Fruit fly (Drosophila melanogaster) whole organism, prepupa: ENCODE measurements around the gene CG17930.

ENCODE experiments used
- Blimp-1 ChIP-seq: fragments of 200-800 bp; sonication (Bioruptor generic); optimal IDR thresholded peaks from 3 replicates; lab custom pipeline; 2017; ENCODE audit warnings: missing biosample characterization, missing genetic modification characterization, mild to moderate bottlenecking, moderate library complexity, missing genetic modification reagents
- CG10631 ChIP-seq: fragments of 200-800 bp; sonication (Bioruptor generic); optimal IDR thresholded peaks from 2 replicates; lab custom pipeline; 2016; ENCODE audit warnings: missing biosample characterization, missing genetic modification characterization
- CG11762 ChIP-seq: fragments of 200-800 bp; sonication (Bioruptor generic); optimal IDR thresholded peaks from 3 replicates; lab custom pipeline; 2016; ENCODE audit warnings: missing biosample characterization, missing genetic modification characterization; ENCODE audit not compliant: insufficient read depth
- CG11902 ChIP-seq: fragments of 200-800 bp; sonication (Bioruptor generic); optimal IDR thresholded peaks from 3 replicates; lab custom pipeline; 2016; ENCODE audit warnings: missing biosample characterization, missing genetic modification characterization
- CG15336 ChIP-seq: fragments of 200-800 bp; sonication (Bioruptor generic); IDR thresholded peaks from 2 replicates; pipeline ENCODE4 v1.3.6; 2022; ENCODE audit warnings: missing biosample characterization, missing genetic modification characterization
- CG3032 ChIP-seq: fragments of 200-800 bp; optimal IDR thresholded peaks from 2 replicates; lab custom pipeline; 2019; ENCODE audit warnings: missing biosample characterization, mild to moderate bottlenecking, missing genetic modification characterization, moderate library complexity
- CG31627 ChIP-seq: fragments of 200-800 bp; sonication (Bioruptor generic); optimal IDR thresholded peaks from 3 replicates; lab custom pipeline; 2016; ENCODE audit warnings: missing biosample characterization, missing genetic modification characterization
- CG32006 ChIP-seq: fragments of 200-800 bp; sonication (Bioruptor generic); optimal IDR thresholded peaks from 3 replicates; lab custom pipeline; 2017; ENCODE audit warnings: missing biosample characterization, mild to moderate bottlenecking, missing genetic modification characterization
- CG34406 ChIP-seq: fragments of 200-800 bp; sonication (Bioruptor generic); optimal IDR thresholded peaks from 3 replicates; lab custom pipeline; 2016; ENCODE audit warnings: missing biosample characterization, missing genetic modification characterization
- CG6792 ChIP-seq: fragments of 200-800 bp; sonication (Bioruptor generic); optimal IDR thresholded peaks from 3 replicates; lab custom pipeline; 2016; ENCODE audit warnings: missing biosample characterization, missing genetic modification characterization
- CG6808 ChIP-seq: fragments of 200-800 bp; sonication (Bioruptor generic); optimal IDR thresholded peaks from 3 replicates; lab custom pipeline; 2017; ENCODE audit warnings: missing biosample characterization, missing genetic modification characterization, mild to moderate bottlenecking, moderate library complexity, missing genetic modification reagents
- CG6854 ChIP-seq: fragments of 200-800 bp; sonication (Bioruptor generic); optimal IDR thresholded peaks from 2 replicates; lab custom pipeline; 2017; ENCODE audit warnings: missing biosample characterization, mild to moderate bottlenecking, missing genetic modification characterization
- CG8119 ChIP-seq: fragments of 200-800 bp; sonication (Bioruptor generic); IDR thresholded peaks from 3 replicates; pipeline ENCODE4 v1.3.6; 2022; ENCODE audit warnings: missing biosample characterization, missing genetic modification characterization
- CG8632 ChIP-seq: fragments of 200-800 bp; sonication (Bioruptor generic); optimal IDR thresholded peaks from 3 replicates; lab custom pipeline; 2016; ENCODE audit warnings: missing biosample characterization, missing genetic modification characterization
- CG9139 ChIP-seq: fragments of 200-800 bp; sonication (Bioruptor generic); optimal IDR thresholded peaks from 3 replicates; lab custom pipeline; 2017; ENCODE audit warnings: missing biosample characterization, mild to moderate bottlenecking, missing genetic modification characterization
- Eip78C ChIP-seq: fragments of 200-800 bp; sonication (Bioruptor generic); peaks from one replicate; lab custom pipeline; 2016; ENCODE audit warnings: missing biosample characterization, missing genetic modification characterization
- Eip93F ChIP-seq: fragments of 200-800 bp; sonication (Bioruptor generic); optimal IDR thresholded peaks from 2 replicates; lab custom pipeline; 2016; ENCODE audit warnings: missing biosample characterization, mild to moderate bottlenecking, missing genetic modification characterization
- Gug ChIP-seq: fragments of 200-800 bp; sonication (Bioruptor generic); IDR thresholded peaks from 2 replicates; pipeline ENCODE4 v1.3.6; 2022; ENCODE audit warnings: missing biosample characterization, missing genetic modification characterization
- Hr4 ChIP-seq: fragments of 200-800 bp; sonication (Bioruptor generic); optimal IDR thresholded peaks from 3 replicates; lab custom pipeline; 2016; ENCODE audit warnings: missing biosample characterization, missing genetic modification characterization
- Met ChIP-seq: fragments of 200-800 bp; sonication (Bioruptor generic); optimal IDR thresholded peaks from 3 replicates; lab custom pipeline; 2016; ENCODE audit warnings: missing biosample characterization, missing genetic modification characterization
- Sox102F ChIP-seq: fragments of 200-800 bp; sonication (Bioruptor generic); optimal IDR thresholded peaks from 2 replicates; lab custom pipeline; 2016; ENCODE audit warnings: missing biosample characterization, mild to moderate bottlenecking, missing genetic modification characterization
- Sox14 ChIP-seq: fragments of 200-800 bp; sonication (Bioruptor generic); optimal IDR thresholded peaks from 3 replicates; lab custom pipeline; 2016; ENCODE audit warnings: missing biosample characterization, missing genetic modification characterization
- Sox15 ChIP-seq: fragments of 200-800 bp; sonication (Bioruptor generic); optimal IDR thresholded peaks from 3 replicates; lab custom pipeline; 2016; ENCODE audit warnings: missing biosample characterization, missing genetic modification characterization
- dsx ChIP-seq: fragments of 200-800 bp; optimal IDR thresholded peaks from 3 replicates; lab custom pipeline; 2019; ENCODE audit warnings: missing biosample characterization, mild to moderate bottlenecking, missing genetic modification characterization, moderate library complexity; ENCODE audit not compliant: poor library complexity, severe bottlenecking
- eg ChIP-seq: fragments of 200-800 bp; sonication (Bioruptor generic); IDR thresholded peaks from 3 replicates; pipeline ENCODE4 v1.3.6; 2022; ENCODE audit warnings: missing biosample characterization, missing genetic modification characterization
- fd59A ChIP-seq: fragments of 200-800 bp; sonication (Bioruptor generic); optimal IDR thresholded peaks from 2 replicates; lab custom pipeline; 2017; ENCODE audit warnings: missing biosample characterization, mild to moderate bottlenecking, missing genetic modification characterization, missing genetic modification reagents
- fkh ChIP-seq: fragments of 200-800 bp; sonication (Bioruptor generic); optimal IDR thresholded peaks from 3 replicates; lab custom pipeline; 2017; ENCODE audit warnings: missing biosample characterization, mild to moderate bottlenecking, missing genetic modification characterization, moderate library complexity
- salr ChIP-seq, 2 experiments: fragments of 200-800 bp; sonication (Bioruptor generic); optimal IDR thresholded peaks; 3 replicates each; lab custom pipeline; 2016 to 2018; ENCODE audit warnings: missing biosample characterization in 2 of 2, missing genetic modification characterization in 2 of 2, mild to moderate bottlenecking in 1 of 2
- spab ChIP-seq: fragments of 200-800 bp; sonication (Bioruptor generic); optimal IDR thresholded peaks from 2 replicates; lab custom pipeline; 2017; ENCODE audit warnings: missing biosample characterization, mild to moderate bottlenecking, missing genetic modification characterization, missing genetic modification reagents
- ss ChIP-seq, 2 experiments: fragments of 200-800 bp; sonication (Bioruptor generic); optimal IDR thresholded peaks; 2 replicates in 1 of 2; 3 replicates in 1 of 2; lab custom pipeline; 2017 to 2018; ENCODE audit warnings: mild to moderate bottlenecking in 2 of 2, missing biosample characterization in 2 of 2, missing genetic modification characterization in 2 of 2, moderate library complexity in 1 of 2
- svp ChIP-seq: fragments of 200-800 bp; sonication (Bioruptor generic); peaks from one replicate; lab custom pipeline; 2016; ENCODE audit warnings: missing biosample characterization, missing genetic modification characterization
- vri ChIP-seq: fragments of 200-800 bp; sonication (Bioruptor generic); optimal IDR thresholded peaks from 3 replicates; lab custom pipeline; 2016; ENCODE audit warnings: missing biosample characterization, mild to moderate bottlenecking, missing genetic modification characterization

Gene CG17930

dm6 chr3R:16284481-16284880 is 43.2 kb upstream of the CG17930 start:
- TF ChIP-seq Hr4 (GFP tag; lab: Kevin White, UChicago), result peak; percentile 14
- TF ChIP-seq salr (GFP tag; optimal IDR thresholded peaks at IDR 0.05; lab: Kevin White, UChicago), result no peak
- peak; percentile 55 for TF ChIP-seq CG32006
- TF ChIP-seq CG34406 (GFP tag; lab: Kevin White, UChicago), result no peak
- no peak for TF ChIP-seq CG3032 (tag; lab: Kevin White, UChicago)
- TF ChIP-seq Sox102F (GFP tag; lab: Kevin White, UChicago), result no peak

dm6 chr3R:16284901-16285300 is 42.7 kb upstream of the CG17930 start:
- no peak for TF ChIP-seq Eip93F (GFP tag; lab: Kevin White, UChicago)
- TF ChIP-seq Eip78C (GFP tag; lab: Kevin White, UChicago), result peak; percentile 26
- TF ChIP-seq CG6792 (GFP tag; lab: Kevin White, UChicago), result no peak
- TF ChIP-seq CG32006, result no peak
- TF ChIP-seq Sox15 (GFP tag; lab: Kevin White, UChicago), result no peak
- no peak for TF ChIP-seq salr (GFP tag; optimal IDR thresholded peaks at IDR 0.05; lab: Kevin White, UChicago)
- no peak for TF ChIP-seq CG11902
- TF ChIP-seq eg (GFP tag; lab: Robert Waterston, UW), result 0 out of 3 replicates have a peak, but pooled peaks have one; percentile 10
- no peak for TF ChIP-seq fd59A (GFP tag; lab: Kevin White, UChicago)
- TF ChIP-seq fkh (GFP tag; lab: Kevin White, UChicago), result no peak
- TF ChIP-seq svp (GFP tag; lab: Kevin White, UChicago), result peak; percentile 99
- TF ChIP-seq vri, result peak; percentile 41
- no peak for TF ChIP-seq CG11762
- no peak for TF ChIP-seq Gug (GFP tag; lab: Robert Waterston, UW)
- TF ChIP-seq CG31627 (GFP tag; lab: Kevin White, UChicago), result no peak

- TF ChIP-seq Blimp-1 (GFP tag; lab: Kevin White, UChicago) (no peak), Sox14 (no peak), vri (peak; percentile 84), Eip78C (GFP tag; lab: Kevin White, UChicago) (peak; percentile 48), fkh (GFP tag; lab: Kevin White, UChicago) (peak; percentile 79), salr (GFP tag; optimal IDR thresholded peaks at IDR 0.05; lab: Kevin White, UChicago) (no peak), Hr4 (GFP tag; lab: Kevin White, UChicago) (peak; percentile 14)
Measured at dm6 chr3R:16285612-16286188, 41.9 kb upstream of the CG17930 start.

- peak; percentile 50 for TF ChIP-seq CG6808 (GFP tag; lab: Kevin White, UChicago)
- no peak for TF ChIP-seq Met (GFP tag; lab: Kevin White, UChicago)
- TF ChIP-seq dsx (GFP tag; lab: Kevin White, UChicago), result peak; percentile 38
- TF ChIP-seq CG10631, result no peak
- TF ChIP-seq Sox102F (GFP tag; lab: Kevin White, UChicago), result peak; percentile 20
- TF ChIP-seq CG6854 (GFP tag; lab: Kevin White, UChicago), result peak; percentile 11
- TF ChIP-seq CG9139, result peak; percentile 60
- peak; percentile 8 for TF ChIP-seq spab (GFP tag; lab: Kevin White, UChicago)
- TF ChIP-seq ss (GFP tag; optimal IDR thresholded peaks at IDR 0.05; lab: Kevin White, UChicago), result peak; percentile 7 to 26
- no peak for TF ChIP-seq fkh (GFP tag; lab: Kevin White, UChicago)
- 0 out of 2 replicates have a peak, but pooled peaks have one; percentile 8 for TF ChIP-seq CG15336 (GFP tag; lab: Robert Waterston, UW)
- 0 out of 3 replicates have a peak, but pooled peaks have one; percentile 26 for TF ChIP-seq CG8119 (GFP tag; lab: Robert Waterston, UW)
Measured at dm6 chr3R:16287171-16287570, 40.5 kb upstream of the CG17930 start.

- TF ChIP-seq CG8632 (no peak), Eip78C (GFP tag; lab: Kevin White, UChicago) (peak; percentile 14), CG8119 (GFP tag; lab: Robert Waterston, UW) (0 out of 3 replicates have a peak, but pooled peaks have one; percentile 18)
Measured at dm6 chr3R:16287850-16288249, 39.8 kb upstream of the CG17930 start.
